Worm (Caenorhabditis elegans): ENCODE measurements around the gene efl-2.
A peak's percentile ranks its signal among the peaks of the same experiment; 100 is the strongest.

Gene efl-2

ce11 chrII:13454839-13455238 lies 48.9 kb downstream of the efl-2 start:
- no peak for TF ChIP-seq pha-4 (tag; optimal IDR thresholded peaks at IDR 0.05)
- no peak for TF ChIP-seq F57C9.4 (tag; optimal IDR thresholded peaks at IDR 0.05)
- no peak for TF ChIP-seq lir-1 (GFP tag; conservative IDR thresholded peaks at IDR 0.05)
- TF ChIP-seq egrh-3 (GFP tag; IDR thresholded peaks at IDR 0.05): no peak
- TF ChIP-seq ceh-27 (GFP tag; optimal IDR thresholded peaks at IDR 0.05): no peak
- TF ChIP-seq ztf-25 (GFP tag; IDR thresholded peaks at IDR 0.05): no peak
- TF ChIP-seq lin-40 (tag; optimal IDR thresholded peaks at IDR 0.05): no peak
- no peak for TF ChIP-seq aptf-3 (GFP tag; IDR thresholded peaks at IDR 0.05)
- TF ChIP-seq attf-5 (GFP tag; optimal IDR thresholded peaks at IDR 0.05): no peak
- no peak for TF ChIP-seq nhr-120 (GFP tag; IDR thresholded peaks at IDR 0.05)
- no peak for TF ChIP-seq hmg-20 (GFP tag; IDR thresholded peaks at IDR 0.05)

ce11 chrII:13456622-13457021 lies 50.7 kb downstream of the efl-2 start:
- peak; percentile 36 for TF ChIP-seq attf-5 (GFP tag; optimal IDR thresholded peaks at IDR 0.05)
- 0 out of 2 replicates have a peak, but pooled peaks have one; percentile 20 for TF ChIP-seq B0336.3 (GFP tag; IDR thresholded peaks at IDR 0.05)
- no peak for TF ChIP-seq cebp-1 (GFP tag; IDR thresholded peaks at IDR 0.05)
- peak; percentile 39 for TF ChIP-seq cebp-1 (tag; optimal IDR thresholded peaks at IDR 0.05)
- peak; percentile 94 for TF ChIP-seq zfh-2 (GFP tag; conservative IDR thresholded peaks at IDR 0.05)
- TF ChIP-seq dpl-1 (GFP tag; optimal IDR thresholded peaks at IDR 0.05): no peak
- TF ChIP-seq egrh-3 (GFP tag; IDR thresholded peaks at IDR 0.05): 0 out of 2 replicates have a peak, but pooled peaks have one; percentile 19
- peak in 1 of 2 experiments; percentile 10 for TF ChIP-seq let-607 (tag; optimal IDR thresholded peaks at IDR 0.05)
- peak; percentile 23 for TF ChIP-seq ets-4 (GFP tag; optimal IDR thresholded peaks at IDR 0.05)
- peak; percentile 70 for TF ChIP-seq dox-1 (GFP tag; IDR thresholded peaks at IDR 0.05)
- 0 out of 2 replicates have a peak, but pooled peaks have one; percentile 49 for TF ChIP-seq lin-26 (GFP tag; IDR thresholded peaks at IDR 0.05)
- TF ChIP-seq T07F8.4 (tag; optimal IDR thresholded peaks at IDR 0.05): no peak
- TF ChIP-seq hmg-1.2 (GFP tag; IDR thresholded peaks at IDR 0.05): 0 out of 2 replicates have a peak, but pooled peaks have one; percentile 29
- peak; percentile 59 for TF ChIP-seq nhr-80 (tag; optimal IDR thresholded peaks at IDR 0.05)
- TF ChIP-seq rpc-1 (optimal IDR thresholded peaks at IDR 0.05): no peak
- TF ChIP-seq rpc-1 (tag; optimal IDR thresholded peaks at IDR 0.05): no peak
- TF ChIP-seq snpc-4 (GFP tag; optimal IDR thresholded peaks at IDR 0.05): no peak
- TF ChIP-seq snpc-4 (tag; optimal IDR thresholded peaks at IDR 0.05): peak in 3 of 4 experiments; percentile 20 to 64 (median 28)

ce11 chrII:13460592-13461395 lies 54.9 kb downstream of the efl-2 start, which contains the start of gene pqn-27:
Gene pqn-27, minus strand, starts transcription at chrII:13460642.
- TF ChIP-seq athp-1 (tag; optimal IDR thresholded peaks at IDR 0.05): peak; percentile 39
- peak; percentile 52; the same call in 1 of the 2 replicates for TF ChIP-seq pbrm-1 (GFP tag; IDR thresholded peaks at IDR 0.05)
- TF ChIP-seq Y56A3A.18 (GFP tag; IDR thresholded peaks at IDR 0.05): peak; percentile 79; the same call in 1 of the 2 replicates
- no peak for TF ChIP-seq dpff-1 (tag; optimal IDR thresholded peaks at IDR 0.05)
- no peak for TF ChIP-seq nhr-90 (tag; optimal IDR thresholded peaks at IDR 0.05)
- no peak for TF ChIP-seq nhr-120 (GFP tag; IDR thresholded peaks at IDR 0.05)
- TF ChIP-seq mxl-1 (tag; optimal IDR thresholded peaks at IDR 0.05): no peak
- no peak for TF ChIP-seq ztf-25 (GFP tag; IDR thresholded peaks at IDR 0.05)
- no peak for TF ChIP-seq nfya-2 (GFP tag; IDR thresholded peaks at IDR 0.05)
- no peak for TF ChIP-seq F55B11.4 (tag; optimal IDR thresholded peaks at IDR 0.05; ENCODE audit: borderline replicate concordance, insufficient read depth)
- TF ChIP-seq atf-7 (tag; optimal IDR thresholded peaks at IDR 0.05): peak; percentile 81
- TF ChIP-seq aptf-3 (GFP tag; IDR thresholded peaks at IDR 0.05): no peak
- TF ChIP-seq pha-4 (tag; optimal IDR thresholded peaks at IDR 0.05): peak; percentile 80
- peak; percentile 8 for TF ChIP-seq snpc-3.4 (tag; optimal IDR thresholded peaks at IDR 0.05)
- TF ChIP-seq F10E7.11 (tag; optimal IDR thresholded peaks at IDR 0.05): peak; percentile 16
- TF ChIP-seq attf-3 (GFP tag; conservative IDR thresholded peaks at IDR 0.05): no peak
- TF ChIP-seq ekl-4 (GFP tag; IDR thresholded peaks at IDR 0.05): no peak
- no peak for TF ChIP-seq ceh-40 (GFP tag; IDR thresholded peaks at IDR 0.05)
- no peak for TF ChIP-seq egl-44 (GFP tag; IDR thresholded peaks at IDR 0.05)
- no peak for TF ChIP-seq hsf-1 (GFP tag; IDR thresholded peaks at IDR 0.05)
- no peak for TF ChIP-seq Y53F4B.3 (GFP tag; IDR thresholded peaks at IDR 0.05)
- peak; percentile 71 for TF ChIP-seq K12H6.12 (tag; optimal IDR thresholded peaks at IDR 0.05)
- TF ChIP-seq die-1 (tag; optimal IDR thresholded peaks at IDR 0.05): no peak

Measured in whole organism, young adult.